Worm (Caenorhabditis elegans) whole organism, L1 larva: ENCODE data around the gene C13G3.12.
A peak's percentile ranks its signal among the peaks of the same experiment; 100 is the strongest.

ENCODE experiments used
- C16A3.4 ChIP-seq: fragments of 150-350 bp; optimal IDR thresholded peaks from 2 replicates; lab custom pipeline; 2014; ENCODE audit warnings: missing biosample characterization, missing genetic modification characterization
- aly-2 ChIP-seq: fragments of 150-350 bp; optimal IDR thresholded peaks from 2 replicates; lab custom pipeline; 2014; ENCODE audit warnings: missing biosample characterization, missing genetic modification characterization
- blmp-1 ChIP-seq: fragments of 150-350 bp; optimal IDR thresholded peaks from 2 replicates; lab custom pipeline; 2014; ENCODE audit warnings: missing biosample characterization, missing genetic modification characterization
- ceh-63 ChIP-seq: fragments of 200-800 bp; sonication (Bioruptor generic); optimal IDR thresholded peaks from 2 replicates; lab custom pipeline; 2018; ENCODE audit warnings: mild to moderate bottlenecking, missing genetic modification characterization, missing compliant biosample characterization
- ceh-8 ChIP-seq: fragments of 200-800 bp; sonication (Bioruptor generic); optimal IDR thresholded peaks from 2 replicates; lab custom pipeline; 2018; ENCODE audit warnings: mild to moderate bottlenecking, missing genetic modification characterization, moderate library complexity, missing compliant biosample characterization
- ceh-88 ChIP-seq: fragments of 200-800 bp; sonication (Bioruptor generic); IDR thresholded peaks from 2 replicates; pipeline ENCODE4 v1.3.6; 2022; ENCODE audit warnings: missing genetic modification characterization, missing compliant biosample characterization
- dpl-1 ChIP-seq, 3 experiments: fragments of 150-350 bp in 2 of 3; sonication (generic microtip) in 1 of 3; optimal IDR thresholded peaks; 2 replicates each; lab custom pipeline; 2014 to 2017; ENCODE audit warnings: missing biosample characterization in 3 of 3, missing genetic modification characterization in 3 of 3, missing genetic modification reagents in 3 of 3
- dsc-1 ChIP-seq: sonication (generic microtip); optimal IDR thresholded peaks from 2 replicates; lab custom pipeline; 2016; ENCODE audit warnings: mild to moderate bottlenecking, missing genetic modification characterization, missing compliant biosample characterization
- efl-1 ChIP-seq, 4 experiments: fragments of 150-350 bp; optimal IDR thresholded peaks in 3 of 4; peaks in 1 of 4; 1 replicate in 1 of 4; 2 replicates in 3 of 4; lab custom pipeline; 2014; ENCODE audit warnings: missing biosample characterization in 2 of 4, missing genetic modification characterization in 2 of 4, missing genetic modification reagents in 2 of 4
- egl-13 ChIP-seq: sonication (generic microtip); optimal IDR thresholded peaks from 2 replicates; lab custom pipeline; 2016; ENCODE audit warnings: missing genotype, missing genetic modification reagents, missing genetic modification characterization, missing compliant biosample characterization
- elt-2 ChIP-seq: sonication (generic microtip); optimal IDR thresholded peaks from 2 replicates; lab custom pipeline; 2016; ENCODE audit warnings: missing genetic modification characterization, mild to moderate bottlenecking, inconsistent platforms, missing compliant biosample characterization, missing genetic modification reagents
- elt-3 ChIP-seq, 6 experiments: fragments of 150-350 bp in 1 of 6; sonication (generic microtip); optimal IDR thresholded peaks; 2 replicates each; lab custom pipeline; 2017 to 2018; ENCODE audit warnings: missing biosample characterization in 6 of 6, missing genetic modification characterization in 6 of 6, inconsistent platforms in 1 of 6
- fos-1 ChIP-seq: fragments of 150-350 bp; optimal IDR thresholded peaks from 2 replicates; lab custom pipeline; 2014; ENCODE audit warnings: missing biosample characterization, missing genetic modification characterization
- grh-1 ChIP-seq: fragments of 200-800 bp; sonication (Bioruptor generic); IDR thresholded peaks from 2 replicates; pipeline ENCODE4 v1.3.6; 2022; ENCODE audit warnings: missing genetic modification reagents, missing genetic modification characterization, missing compliant biosample characterization
- jun-1 ChIP-seq: fragments of 150-350 bp; optimal IDR thresholded peaks from 2 replicates; lab custom pipeline; 2014; ENCODE audit warnings: missing biosample characterization, missing genetic modification reagents, missing genetic modification characterization
- lin-14 ChIP-seq: fragments of 200-800 bp; sonication (Bioruptor generic); optimal IDR thresholded peaks from 2 replicates; lab custom pipeline; 2018; ENCODE audit warnings: mild to moderate bottlenecking, missing genetic modification characterization, moderate library complexity, missing compliant biosample characterization
- lin-35 ChIP-seq, 2 experiments: fragments of 150-350 bp; optimal IDR thresholded peaks; 2 replicates each; lab custom pipeline; 2014; ENCODE audit warnings: missing biosample characterization in 2 of 2, missing genetic modification characterization in 2 of 2, missing genetic modification reagents in 2 of 2
- lsy-2 ChIP-seq, 2 experiments: fragments of 150-350 bp; optimal IDR thresholded peaks; 2 replicates each; lab custom pipeline; 2014; ENCODE audit warnings: missing biosample characterization in 2 of 2, missing genetic modification characterization in 2 of 2
- mep-1 ChIP-seq: fragments of 150-350 bp; optimal IDR thresholded peaks from 2 replicates; lab custom pipeline; 2014; ENCODE audit warnings: missing biosample characterization, missing genetic modification characterization
- nhr-11 ChIP-seq: fragments of 150-350 bp; optimal IDR thresholded peaks from 2 replicates; lab custom pipeline; 2014; ENCODE audit warnings: missing biosample characterization, missing genetic modification characterization
- nhr-19 ChIP-seq: fragments of 200-800 bp; sonication (Bioruptor generic); conservative IDR thresholded peaks from 2 replicates; pipeline ENCODE4 v1.3.6; 2022; ENCODE audit warnings: missing genetic modification characterization, missing compliant biosample characterization
- nhr-20 ChIP-seq: sonication (generic microtip); optimal IDR thresholded peaks from 2 replicates; lab custom pipeline; 2016; ENCODE audit warnings: mild to moderate bottlenecking, missing genetic modification characterization, missing compliant biosample characterization
- nhr-237 ChIP-seq: fragments of 150-350 bp; optimal IDR thresholded peaks from 2 replicates; lab custom pipeline; 2014; ENCODE audit warnings: missing biosample characterization, missing genetic modification characterization
- nhr-28 ChIP-seq: fragments of 150-350 bp; optimal IDR thresholded peaks from 2 replicates; lab custom pipeline; 2014; ENCODE audit warnings: missing biosample characterization, missing genetic modification characterization
- nhr-47 ChIP-seq: sonication (generic microtip); optimal IDR thresholded peaks from 2 replicates; lab custom pipeline; 2016; ENCODE audit warnings: mild to moderate bottlenecking, missing genetic modification characterization, moderate library complexity, missing compliant biosample characterization
- nhr-71 ChIP-seq: sonication (generic microtip); optimal IDR thresholded peaks from 2 replicates; lab custom pipeline; 2016; ENCODE audit warnings: mild to moderate bottlenecking, missing genetic modification characterization, moderate library complexity, missing compliant biosample characterization
- nhr-85 ChIP-seq: sonication (generic microtip); peaks from one replicate; lab custom pipeline; 2016; ENCODE audit warnings: missing genetic modification characterization, inconsistent platforms, missing compliant biosample characterization
- nhr-90 ChIP-seq: sonication (generic microtip); optimal IDR thresholded peaks from 2 replicates; lab custom pipeline; 2016; ENCODE audit warnings: mild to moderate bottlenecking, missing genetic modification characterization, missing compliant biosample characterization; ENCODE audit not compliant: poor library complexity
- pqm-1 ChIP-seq: sonication (generic microtip); optimal IDR thresholded peaks from 3 replicates; lab custom pipeline; 2017; ENCODE audit warnings: missing biosample characterization, missing genetic modification characterization
- snu-23 ChIP-seq: sonication (generic microtip); optimal IDR thresholded peaks from 2 replicates; lab custom pipeline; 2016; ENCODE audit warnings: missing genetic modification characterization, missing compliant biosample characterization
- sox-4 ChIP-seq: sonication (generic microtip); optimal IDR thresholded peaks from 2 replicates; lab custom pipeline; 2016; ENCODE audit warnings: missing genetic modification characterization, missing compliant biosample characterization
- tlp-1 ChIP-seq: fragments of 150-350 bp; optimal IDR thresholded peaks from 2 replicates; lab custom pipeline; 2014; ENCODE audit warnings: missing biosample characterization, missing genetic modification characterization
- unc-30 ChIP-seq: sonication (generic microtip); optimal IDR thresholded peaks from 2 replicates; lab custom pipeline; 2017; ENCODE audit warnings: missing biosample characterization, missing genetic modification characterization
- zip-4 ChIP-seq: fragments of 200-800 bp; sonication (Bioruptor generic); optimal IDR thresholded peaks from 2 replicates; lab custom pipeline; 2018; ENCODE audit warnings: mild to moderate bottlenecking, missing genetic modification characterization, moderate library complexity, missing compliant biosample characterization

Gene C13G3.12

DNA sequence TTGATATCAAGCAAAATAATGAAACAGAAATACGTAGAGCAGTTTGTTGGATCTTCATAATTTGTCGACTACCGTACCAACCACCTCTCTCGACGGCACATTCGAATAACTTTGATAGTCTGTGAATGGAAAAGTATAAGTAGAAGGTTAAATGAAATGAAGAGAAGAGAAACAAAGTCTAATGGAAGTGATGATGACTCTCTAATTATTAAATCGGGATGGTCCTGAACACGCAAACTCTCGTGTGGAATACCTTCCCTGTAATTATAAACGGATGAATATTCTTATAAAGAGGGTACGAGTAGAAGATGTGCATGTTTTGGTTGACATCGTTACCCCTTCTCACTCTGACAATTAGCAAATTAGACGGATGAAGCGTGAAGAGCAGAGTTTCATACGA lies at the start of gene C13G3.12, which contains the start of gene hot-6:
TSS of gene C13G3.12 (minus strand) at position 101 of the 400 bp plus-strand sequence.
TSS of gene hot-6 (minus strand) at position 121 of the 400 bp plus-strand sequence.
- TF ChIP-seq mep-1 (no peak), egl-13 (no peak), ceh-63 (no peak), zip-4 (GFP tag; lab: Kevin White, UChicago) (no peak), nhr-237 (tag; lab: Kevin White, UChicago) (no peak), elt-3 (tag; optimal IDR thresholded peaks at IDR 0.05; lab: Kevin White, UChicago) (no peak), unc-30 (tag; lab: Kevin White, UChicago) (no peak)
- TF ChIP-seq, all 84 proteins: peak for 0

- TF ChIP-seq ceh-8 (no peak), snu-23 (GFP tag; lab: Kevin White, UChicago) (no peak), fos-1 (no peak), nhr-11 (tag; lab: Kevin White, UChicago) (peak; percentile 27), aly-2 (peak; percentile 95), nhr-19 (GFP tag; lab: Robert Waterston, UW) (0 out of 2 replicates have a peak, but pooled peaks have one; percentile 2)
- TF ChIP-seq, all 84 proteins: peak for 3
Observed at ce11 chrV:11071453-11071852, 48.7 kb upstream of the C13G3.12 start.

DNA sequence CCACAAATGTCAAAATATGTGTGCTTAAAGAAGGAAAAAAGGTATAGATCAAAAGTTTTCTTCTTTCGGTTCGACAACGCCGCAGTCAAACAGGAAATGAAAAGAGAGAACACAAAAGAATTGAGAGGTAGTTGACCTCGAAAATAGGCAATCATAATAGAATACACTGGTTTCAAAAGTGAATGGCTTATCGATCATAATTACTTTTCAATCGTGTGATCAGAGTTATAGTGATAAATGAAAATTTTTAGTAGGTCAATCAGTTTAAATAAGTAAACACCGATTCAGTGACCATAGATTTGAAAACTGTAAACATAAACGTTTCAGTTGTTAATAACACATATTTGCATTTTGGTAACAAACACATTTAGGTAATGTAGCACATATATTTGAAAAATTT lies 47.7 kb upstream of the C13G3.12 start:
- TF ChIP-seq C16A3.4 (tag; lab: Kevin White, UChicago), result peak; percentile 20
- peak; percentile 58 for TF ChIP-seq blmp-1
- peak in 1 of 2 experiments; percentile 18 for TF ChIP-seq lin-35 (GFP tag; optimal IDR thresholded peaks at IDR 0.05; lab: Kevin White, UChicago)
- no peak for TF ChIP-seq unc-30 (tag; lab: Kevin White, UChicago)
- peak; percentile 63 for TF ChIP-seq lin-14 (GFP tag; lab: Kevin White, UChicago)
- TF ChIP-seq nhr-85 (tag; lab: Kevin White, UChicago), result peak; percentile 73
- peak; percentile 16 for TF ChIP-seq nhr-20 (tag; lab: Kevin White, UChicago)
- peak; percentile 25 for TF ChIP-seq elt-2
- no peak for TF ChIP-seq ceh-88 (GFP tag; lab: Robert Waterston, UW)

DNA sequence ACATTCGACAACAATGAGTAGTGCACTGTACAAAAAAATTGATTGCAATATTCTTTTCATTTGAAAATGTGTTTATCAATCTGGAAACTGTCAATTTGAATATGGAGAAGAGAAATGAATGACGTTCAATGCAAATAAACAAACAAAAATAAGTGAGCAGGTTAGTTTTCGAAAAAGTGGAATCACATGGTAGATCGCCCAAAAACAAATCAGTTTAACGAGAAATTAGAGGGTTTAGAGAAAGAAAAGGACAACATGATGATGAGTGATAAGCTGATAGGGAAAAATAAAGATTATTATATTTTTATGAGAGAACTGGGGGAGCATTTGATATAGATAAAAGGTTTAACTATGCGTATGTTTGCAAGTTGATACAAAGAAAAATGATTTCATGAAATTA lies 46.6 kb upstream of the C13G3.12 start, which contains the start of gene T04C12.8:
TSS of gene T04C12.8 (minus strand) at position 82 of the 400 bp plus-strand sequence.
- TF ChIP-seq nhr-20 (tag; lab: Kevin White, UChicago) (peak; percentile 25), lin-35 (GFP tag; optimal IDR thresholded peaks at IDR 0.05; lab: Kevin White, UChicago) (peak in 1 of 2 experiments; percentile 41), nhr-47 (peak; percentile 5), nhr-71 (tag; lab: Kevin White, UChicago) (peak; percentile 51), pqm-1 (peak; percentile 24), sox-4 (no peak), lsy-2 (tag; optimal IDR thresholded peaks at IDR 0.05; lab: Kevin White, UChicago) (no peak), blmp-1 (peak; percentile 3), nhr-19 (GFP tag; lab: Robert Waterston, UW) (0 out of 2 replicates have a peak, but pooled peaks have one; percentile 10), grh-1 (GFP tag; lab: Robert Waterston, UW) (no peak), nhr-28 (tag; lab: Kevin White, UChicago) (no peak), nhr-85 (tag; lab: Kevin White, UChicago) (peak; percentile 28), lin-14 (GFP tag; lab: Kevin White, UChicago) (peak; percentile 49), dpl-1 (GFP tag; optimal IDR thresholded peaks at IDR 0.05; lab: Kevin White, UChicago) (no peak), tlp-1 (tag; lab: Kevin White, UChicago) (peak; percentile 48), elt-2 (peak; percentile 98), nhr-90 (peak; percentile 35), egl-13 (peak; percentile 23), dsc-1 (tag; lab: Kevin White, UChicago) (peak; percentile 78), elt-3 (tag; optimal IDR thresholded peaks at IDR 0.05; lab: Kevin White, UChicago) (peak in 1 of 6 experiments; percentile 4), efl-1 (optimal IDR thresholded peaks at IDR 0.05; lab: Kevin White, UChicago) (no peak), efl-1 (GFP tag; optimal IDR thresholded peaks at IDR 0.05 in 1 of 2; lab: Kevin White, UChicago) (peak in 1 of 2 experiments; percentile 27), jun-1 (tag; lab: Kevin White, UChicago) (peak; percentile 48)
- TF ChIP-seq, all 84 proteins: peak for 17
